Worm (Caenorhabditis elegans) whole organism, mixed stage, embryonic: ENCODE results near the gene srxa-18.

Source experiments
- M03D4.4 ChIP-seq: sonication (generic microtip); optimal IDR thresholded peaks from 2 replicates; lab custom pipeline; 2017; ENCODE audit warnings: mild to moderate bottlenecking, missing genetic modification characterization, missing compliant biosample characterization
- blmp-1 ChIP-seq: fragments of 150-350 bp; optimal IDR thresholded peaks from 2 replicates; lab custom pipeline; 2014; ENCODE audit warnings: missing biosample characterization, missing genetic modification characterization
- ceh-39 ChIP-seq: fragments of 150-350 bp; optimal IDR thresholded peaks from 2 replicates; lab custom pipeline; 2014; ENCODE audit warnings: missing biosample characterization, missing genetic modification characterization
- ceh-43 ChIP-seq: fragments of 200-800 bp; sonication (Bioruptor generic); optimal IDR thresholded peaks from 2 replicates; lab custom pipeline; 2018; ENCODE audit warnings: mild to moderate bottlenecking, missing genetic modification characterization, moderate library complexity, missing compliant biosample characterization
- ceh-83 ChIP-seq: fragments of 200-800 bp; sonication (Bioruptor generic); optimal IDR thresholded peaks from 2 replicates; lab custom pipeline; 2018; ENCODE audit warnings: mild to moderate bottlenecking, missing genetic modification characterization, missing compliant biosample characterization
- ces-1 ChIP-seq: fragments of 150-350 bp; optimal IDR thresholded peaks from 2 replicates; lab custom pipeline; 2014; ENCODE audit warnings: missing biosample characterization, missing genetic modification reagents, missing genetic modification characterization
- cnd-1 ChIP-seq: fragments of 200-800 bp; sonication (Bioruptor generic); optimal IDR thresholded peaks from 2 replicates; lab custom pipeline; 2018; ENCODE audit warnings: mild to moderate bottlenecking, missing genetic modification characterization, missing compliant biosample characterization
- drap-1 ChIP-seq: fragments of 200-800 bp; sonication (Bioruptor generic); optimal IDR thresholded peaks from 3 replicates; lab custom pipeline; 2018; ENCODE audit warnings: mild to moderate bottlenecking, missing genetic modification characterization, missing compliant biosample characterization
- elt-1 ChIP-seq: sonication (generic microtip); optimal IDR thresholded peaks from 2 replicates; lab custom pipeline; 2017; ENCODE audit warnings: missing genetic modification characterization, mild to moderate bottlenecking, missing compliant biosample characterization, antibody characterized with exemption, moderate library complexity, borderline replicate concordance; ENCODE audit not compliant: insufficient read depth
- elt-3 ChIP-seq: fragments of 150-350 bp; optimal IDR thresholded peaks from 2 replicates; lab custom pipeline; 2014; ENCODE audit warnings: missing biosample characterization, missing genetic modification characterization
- flh-1 ChIP-seq: fragments of 200-800 bp; sonication (Bioruptor generic); optimal IDR thresholded peaks from 2 replicates; lab custom pipeline; 2018; ENCODE audit warnings: mild to moderate bottlenecking, missing genetic modification characterization, moderate library complexity, missing compliant biosample characterization
- ham-2 ChIP-seq: fragments of 200-800 bp; sonication (Bioruptor generic); optimal IDR thresholded peaks from 2 replicates; lab custom pipeline; 2018; ENCODE audit warnings: mild to moderate bottlenecking, missing genetic modification characterization, missing compliant biosample characterization
- hlh-1 ChIP-seq: fragments of 150-350 bp; optimal IDR thresholded peaks from 2 replicates; lab custom pipeline; 2014; ENCODE audit warnings: missing biosample characterization, missing genetic modification reagents, missing genetic modification characterization
- lin-32 ChIP-seq: fragments of 200-800 bp; sonication (Bioruptor generic); optimal IDR thresholded peaks from 2 replicates; lab custom pipeline; 2018; ENCODE audit warnings: mild to moderate bottlenecking, missing genetic modification characterization, missing compliant biosample characterization
- lsy-2 ChIP-seq: fragments of 150-350 bp; optimal IDR thresholded peaks from 2 replicates; lab custom pipeline; 2014; ENCODE audit warnings: missing biosample characterization, missing genetic modification characterization
- mab-5 ChIP-seq: fragments of 150-350 bp; optimal IDR thresholded peaks from 2 replicates; lab custom pipeline; 2014; ENCODE audit warnings: missing biosample characterization, missing genetic modification characterization
- mep-1 ChIP-seq: fragments of 150-350 bp; optimal IDR thresholded peaks from 2 replicates; lab custom pipeline; 2017; ENCODE audit warnings: missing biosample characterization, missing genetic modification reagents, missing genetic modification characterization, inconsistent platforms
- mls-2 ChIP-seq: sonication (generic microtip); optimal IDR thresholded peaks from 2 replicates; lab custom pipeline; 2016; ENCODE audit warnings: mild to moderate bottlenecking, missing genetic modification characterization, moderate library complexity, missing compliant biosample characterization
- nhr-2 ChIP-seq: fragments of 150-350 bp; optimal IDR thresholded peaks from 2 replicates; lab custom pipeline; 2014; ENCODE audit warnings: missing biosample characterization, missing genetic modification characterization
- nhr-237 ChIP-seq: fragments of 150-350 bp; optimal IDR thresholded peaks from 2 replicates; lab custom pipeline; 2014; ENCODE audit warnings: missing biosample characterization, missing genetic modification characterization
- nhr-28 ChIP-seq: fragments of 150-350 bp; optimal IDR thresholded peaks from 2 replicates; lab custom pipeline; 2014; ENCODE audit warnings: missing biosample characterization, missing genetic modification characterization
- nhr-76 ChIP-seq: sonication (generic microtip); optimal IDR thresholded peaks from 2 replicates; lab custom pipeline; 2017; ENCODE audit warnings: missing biosample characterization, missing genetic modification characterization
- pha-4 ChIP-seq: fragments of 150-350 bp; optimal IDR thresholded peaks from 2 replicates; lab custom pipeline; 2018; ENCODE audit warnings: missing biosample characterization, missing genetic modification reagents, missing genetic modification characterization
- sem-2 ChIP-seq: fragments of 200-800 bp; sonication (Bioruptor generic); optimal IDR thresholded peaks from 2 replicates; lab custom pipeline; 2018; ENCODE audit warnings: mild to moderate bottlenecking, missing genetic modification characterization, missing compliant biosample characterization
- snpc-4 ChIP-seq: fragments of 150-350 bp; optimal IDR thresholded peaks from 2 replicates; lab custom pipeline; 2014; ENCODE audit warnings: missing biosample characterization, missing genetic modification characterization
- sptf-1 ChIP-seq: sonication (generic microtip); optimal IDR thresholded peaks from 2 replicates; lab custom pipeline; 2017; ENCODE audit warnings: mild to moderate bottlenecking, missing genetic modification characterization, moderate library complexity, missing compliant biosample characterization
- tbx-8 ChIP-seq: fragments of 200-800 bp; sonication (Bioruptor generic); optimal IDR thresholded peaks from 2 replicates; lab custom pipeline; 2018; ENCODE audit warnings: mild to moderate bottlenecking, missing genetic modification characterization, moderate library complexity, missing compliant biosample characterization
- unc-120 ChIP-seq: sonication (generic microtip); optimal IDR thresholded peaks from 2 replicates; lab custom pipeline; 2017; ENCODE audit warnings: missing genetic modification characterization, missing compliant biosample characterization; ENCODE audit not compliant: poor library complexity, severe bottlenecking
- unc-39 ChIP-seq: fragments of 150-350 bp; optimal IDR thresholded peaks from 2 replicates; lab custom pipeline; 2014; ENCODE audit warnings: missing biosample characterization, missing genetic modification characterization
- unc-62 ChIP-seq: fragments of 150-350 bp; optimal IDR thresholded peaks from 2 replicates; lab custom pipeline; 2014; ENCODE audit warnings: missing biosample characterization, missing genetic modification reagents, missing genetic modification characterization
- zip-8 ChIP-seq: fragments of 150-350 bp; optimal IDR thresholded peaks from 2 replicates; lab custom pipeline; 2014; ENCODE audit warnings: missing biosample characterization, missing genetic modification characterization
- ztf-11 ChIP-seq: fragments of 150-350 bp; optimal IDR thresholded peaks from 2 replicates; lab custom pipeline; 2014; ENCODE audit warnings: missing biosample characterization, missing genetic modification characterization

The srxa-18 gene

ce11 chrV:10120898-10121297 is at the start of gene srxa-18:
Gene srxa-18, minus strand, starts transcription at chrV:10120997.
- TF ChIP-seq nhr-76 (tag; lab: Kevin White, UChicago) (no peak), ceh-43 (GFP tag; lab: Kevin White, UChicago) (no peak), pha-4 (tag; lab: Kevin White, UChicago) (no peak), ham-2 (GFP tag; lab: Kevin White, UChicago) (no peak)

DNA sequence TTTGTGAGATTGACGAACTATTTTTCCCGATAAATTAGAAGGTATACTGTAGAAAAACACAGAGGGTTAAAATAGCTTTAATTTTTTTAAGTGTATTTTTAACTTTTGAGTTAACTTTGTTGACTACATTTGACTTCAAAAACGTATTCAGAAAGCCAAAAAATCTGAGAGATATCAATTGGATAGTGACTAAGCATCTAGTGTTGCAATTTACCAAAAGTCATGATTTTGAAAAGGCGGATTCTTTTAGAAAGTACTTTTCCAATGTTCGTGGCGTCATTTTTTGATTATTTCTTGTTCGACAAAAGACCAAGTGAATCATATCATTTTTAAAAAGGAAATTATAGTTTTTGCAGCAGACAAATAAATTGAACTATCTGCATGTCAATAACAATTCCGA is 48.1 kb upstream of the srxa-18 start:
- no peak for TF ChIP-seq sem-2
- TF ChIP-seq zip-8 (tag; lab: Kevin White, UChicago), result no peak
- TF ChIP-seq nhr-28 (tag; lab: Kevin White, UChicago), result no peak
- TF ChIP-seq unc-39, result no peak
- no peak for TF ChIP-seq mls-2 (tag; lab: Kevin White, UChicago)
- TF ChIP-seq blmp-1, result no peak
- TF ChIP-seq nhr-237 (tag; lab: Kevin White, UChicago), result no peak
- TF ChIP-seq ztf-11 (tag; lab: Kevin White, UChicago), result no peak
- no peak for TF ChIP-seq ham-2 (GFP tag; lab: Kevin White, UChicago)
- TF ChIP-seq cnd-1, result no peak
- no peak for TF ChIP-seq ceh-39 (tag; lab: Kevin White, UChicago)
- TF ChIP-seq mep-1 (tag; lab: Kevin White, UChicago), result no peak
- no peak for TF ChIP-seq tbx-8 (GFP tag; lab: Kevin White, UChicago)
- no peak for TF ChIP-seq drap-1 (GFP tag; lab: Kevin White, UChicago)
- TF ChIP-seq lsy-2 (tag; lab: Kevin White, UChicago), result no peak
- no peak for TF ChIP-seq M03D4.4

DNA sequence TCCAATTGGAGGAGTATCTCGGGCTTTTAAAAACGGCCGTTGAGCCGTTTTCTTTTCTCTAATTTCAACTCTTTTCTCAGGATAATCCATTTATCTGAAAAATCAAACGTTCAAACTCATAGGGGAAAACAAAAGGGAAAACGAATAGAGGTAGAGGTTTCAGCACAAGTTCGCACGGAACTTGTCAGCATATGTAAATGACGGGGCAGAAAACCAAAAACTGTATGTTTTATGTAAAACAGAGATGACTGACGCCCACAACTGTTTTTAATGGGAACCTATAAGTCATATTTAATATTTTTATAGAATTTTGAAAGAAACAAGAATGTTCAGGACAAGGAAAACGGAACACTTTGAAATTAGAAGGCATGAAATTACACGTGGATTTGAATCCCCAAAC is 45.6 kb upstream of the srxa-18 start, which contains the start of gene C51E3.6:
Gene C51E3.6 (minus strand): TSS at position 101 of the 400 bp plus-strand sequence.
- TF ChIP-seq ceh-39 (tag; lab: Kevin White, UChicago), result no peak
- no peak for TF ChIP-seq unc-62 (GFP tag; lab: Kevin White, UChicago)
- TF ChIP-seq elt-3 (tag; lab: Kevin White, UChicago), result no peak
- no peak for TF ChIP-seq elt-1
- no peak for TF ChIP-seq unc-39

DNA sequence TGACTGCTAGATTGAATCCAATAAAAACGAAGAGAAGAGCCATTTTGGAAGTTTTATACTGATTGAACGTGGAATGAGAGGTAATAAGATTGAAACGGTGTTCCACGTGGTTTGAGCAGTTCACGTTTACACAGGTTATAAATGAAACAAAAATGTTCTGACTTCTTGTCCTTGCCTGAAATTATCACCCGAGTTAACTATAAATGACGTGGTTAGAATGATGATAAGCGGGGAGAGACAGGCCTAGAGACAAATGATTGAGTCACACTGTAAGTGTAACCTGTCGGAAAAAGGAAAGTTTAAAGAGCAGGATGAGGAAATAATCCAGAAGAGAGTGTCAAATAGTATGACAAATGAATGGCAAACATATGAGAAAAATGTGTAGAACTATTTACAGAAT is 40.2 kb upstream of the srxa-18 start, which contains the start of gene C51E3.10:
Gene C51E3.10 (minus strand): TSS at position 181 of the 400 bp plus-strand sequence.
- TF ChIP-seq sem-2 (no peak), sptf-1 (tag; lab: Kevin White, UChicago) (no peak), mab-5 (no peak), snpc-4 (tag; lab: Kevin White, UChicago) (no peak), M03D4.4 (no peak), tbx-8 (GFP tag; lab: Kevin White, UChicago) (no peak), lin-32 (no peak), ceh-43 (GFP tag; lab: Kevin White, UChicago) (no peak), elt-3 (tag; lab: Kevin White, UChicago) (no peak), nhr-237 (tag; lab: Kevin White, UChicago) (no peak), pha-4 (tag; lab: Kevin White, UChicago) (no peak), blmp-1 (no peak), ceh-83 (GFP tag; lab: Kevin White, UChicago) (no peak), unc-120 (no peak)

DNA sequence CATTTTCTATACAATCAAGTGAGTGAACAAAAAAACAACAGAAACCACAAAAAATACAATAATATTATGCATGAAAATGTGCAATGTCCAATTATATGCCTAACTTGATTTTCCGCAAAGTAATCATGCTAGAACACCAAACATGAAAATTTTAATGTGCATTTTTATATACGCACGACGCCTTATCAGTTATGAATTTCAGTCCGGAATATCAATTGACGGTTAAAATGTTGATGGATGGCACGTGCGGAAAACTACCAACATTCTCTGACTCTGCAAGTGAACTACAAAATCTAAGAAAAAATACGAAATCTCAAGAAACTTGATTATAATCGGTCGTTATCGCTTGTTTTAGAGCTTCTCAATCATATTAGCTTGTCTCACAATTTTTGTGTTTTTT is 39.2 kb upstream of the srxa-18 start:
- no peak for TF ChIP-seq flh-1 (GFP tag; lab: Kevin White, UChicago)
- no peak for TF ChIP-seq blmp-1
- no peak for TF ChIP-seq ztf-11 (tag; lab: Kevin White, UChicago)
- no peak for TF ChIP-seq hlh-1 (tag; lab: Kevin White, UChicago)
- no peak for TF ChIP-seq ceh-39 (tag; lab: Kevin White, UChicago)
- TF ChIP-seq snpc-4 (tag; lab: Kevin White, UChicago), result no peak
- TF ChIP-seq pha-4 (tag; lab: Kevin White, UChicago), result no peak

ce11 chrV:10158528-10158927 is 37.7 kb upstream of the srxa-18 start, which contains the start of gene srsx-30:
Gene srsx-30, plus strand, starts transcription at chrV:10158828.
- TF ChIP-seq blmp-1 (no peak), tbx-8 (GFP tag; lab: Kevin White, UChicago) (no peak), lsy-2 (tag; lab: Kevin White, UChicago) (no peak), sem-2 (no peak), ces-1 (GFP tag; lab: Kevin White, UChicago) (no peak), mab-5 (no peak), flh-1 (GFP tag; lab: Kevin White, UChicago) (no peak), M03D4.4 (no peak), ceh-43 (GFP tag; lab: Kevin White, UChicago) (no peak), sptf-1 (tag; lab: Kevin White, UChicago) (no peak), elt-1 (no peak), pha-4 (tag; lab: Kevin White, UChicago) (no peak), mls-2 (tag; lab: Kevin White, UChicago) (no peak), cnd-1 (no peak), ham-2 (GFP tag; lab: Kevin White, UChicago) (no peak), unc-120 (no peak), nhr-76 (tag; lab: Kevin White, UChicago) (no peak), unc-62 (GFP tag; lab: Kevin White, UChicago) (no peak), nhr-2 (tag; lab: Kevin White, UChicago) (no peak), elt-3 (tag; lab: Kevin White, UChicago) (no peak)
